Fruit fly (Drosophila melanogaster) whole organism, embryonic: ENCODE data around the gene retinin.
A peak's percentile ranks its signal among the peaks of the same experiment; 100 is the strongest.

Source experiments
- B-H2 ChIP-seq: fragments of 200-800 bp; sonication (Bioruptor generic); optimal IDR thresholded peaks from 2 replicates; lab custom pipeline; 2018; ENCODE audit warnings: missing biosample characterization, mild to moderate bottlenecking, missing genetic modification characterization
- BEAF-32 ChIP-seq: fragments of 200-800 bp; sonication (Bioruptor generic); optimal IDR thresholded peaks from 3 replicates; lab custom pipeline; 2017; ENCODE audit warnings: missing biosample characterization, missing genetic modification characterization, mild to moderate bottlenecking, moderate library complexity, missing genetic modification reagents
- C15 ChIP-seq: fragments of 200-800 bp; sonication (Bioruptor generic); IDR thresholded peaks from 3 replicates; pipeline ENCODE4 v1.3.6; 2022; ENCODE audit warnings: missing biosample characterization, missing genetic modification characterization
- CG1024 ChIP-seq: fragments of 200-800 bp; sonication (Bioruptor generic); IDR thresholded peaks from 2 replicates; pipeline ENCODE4 v1.3.6; 2022; ENCODE audit warnings: missing biosample characterization, missing genetic modification characterization
- CG10267 ChIP-seq: fragments of 200-800 bp; sonication (Bioruptor generic); optimal IDR thresholded peaks from 2 replicates; lab custom pipeline; 2018; ENCODE audit warnings: missing biosample characterization, mild to moderate bottlenecking, missing genetic modification characterization, moderate library complexity
- CG10654 ChIP-seq: fragments of 200-800 bp; sonication (Bioruptor generic); optimal IDR thresholded peaks from 2 replicates; lab custom pipeline; 2016; ENCODE audit warnings: missing biosample characterization, missing genetic modification characterization
- CG10979 ChIP-seq: fragments of 200-800 bp; sonication (Bioruptor generic); optimal IDR thresholded peaks from 2 replicates; lab custom pipeline; 2018; ENCODE audit warnings: missing biosample characterization, mild to moderate bottlenecking, missing genetic modification characterization, moderate library complexity
- CG11093 ChIP-seq: fragments of 200-800 bp; sonication (Bioruptor generic); IDR thresholded peaks from 3 replicates; pipeline ENCODE4 v1.3.6; 2022; ENCODE audit warnings: missing biosample characterization, missing genetic modification characterization
- CG11456 ChIP-seq: fragments of 200-800 bp; sonication (Bioruptor generic); IDR thresholded peaks from 3 replicates; pipeline ENCODE4 v1.3.6; 2022; ENCODE audit warnings: missing biosample characterization, missing genetic modification characterization
- CG14710 ChIP-seq: fragments of 200-800 bp; sonication (Bioruptor generic); optimal IDR thresholded peaks from 3 replicates; lab custom pipeline; 2019; ENCODE audit warnings: missing biosample characterization, mild to moderate bottlenecking, missing genetic modification characterization, moderate library complexity
- CG1529 ChIP-seq: fragments of 200-800 bp; sonication (Bioruptor generic); optimal IDR thresholded peaks from 3 replicates; lab custom pipeline; 2018; ENCODE audit warnings: missing biosample characterization, missing genetic modification characterization
- CG1647 ChIP-seq: fragments of 200-800 bp; sonication (Bioruptor generic); optimal IDR thresholded peaks from 3 replicates; lab custom pipeline; 2016; ENCODE audit warnings: missing biosample characterization, missing genetic modification characterization
- CG34422 ChIP-seq: fragments of 200-800 bp; sonication (Bioruptor generic); IDR thresholded peaks from 3 replicates; pipeline ENCODE4 v1.3.6; 2022; ENCODE audit warnings: missing biosample characterization, missing genetic modification characterization
- CG3726 ChIP-seq: fragments of 200-800 bp; sonication (Bioruptor generic); IDR thresholded peaks from 3 replicates; pipeline ENCODE4, ENCODE4 v1.3.6; 2022; ENCODE audit warnings: missing biosample characterization, missing genetic modification characterization
- CG7839 ChIP-seq: fragments of 200-800 bp; sonication (Bioruptor generic); optimal IDR thresholded peaks from 3 replicates; lab custom pipeline; 2018; ENCODE audit warnings: missing biosample characterization, mild to moderate bottlenecking, missing genetic modification characterization, moderate library complexity
- CG9932 ChIP-seq: fragments of 200-800 bp; sonication (Bioruptor generic); IDR thresholded peaks from 2 replicates; pipeline ENCODE4 v1.3.6; 2022; ENCODE audit warnings: missing biosample characterization, missing genetic modification characterization
- CrebB ChIP-seq: fragments of 200-800 bp; sonication (Bioruptor generic); optimal IDR thresholded peaks from 3 replicates; lab custom pipeline; 2018; ENCODE audit warnings: missing biosample characterization, mild to moderate bottlenecking, missing genetic modification characterization
- D19A ChIP-seq: fragments of 200-800 bp; optimal IDR thresholded peaks from 3 replicates; lab custom pipeline; 2019; ENCODE audit warnings: missing biosample characterization, mild to moderate bottlenecking, missing genetic modification characterization, moderate library complexity
- Drgx ChIP-seq: fragments of 200-800 bp; sonication (Bioruptor generic); IDR thresholded peaks from 2 replicates; pipeline ENCODE4 v1.3.6; 2022; ENCODE audit warnings: missing biosample characterization, missing genetic modification characterization
- Gsc ChIP-seq: fragments of 200-800 bp; sonication (Bioruptor generic); IDR thresholded peaks from 2 replicates; pipeline ENCODE4 v1.3.6; 2022; ENCODE audit warnings: missing biosample characterization, missing genetic modification characterization
- HHEX ChIP-seq: fragments of 200-800 bp; sonication (Bioruptor generic); optimal IDR thresholded peaks from 3 replicates; lab custom pipeline; 2017; ENCODE audit warnings: missing biosample characterization, mild to moderate bottlenecking, missing genetic modification characterization, missing genetic modification reagents
- Hand ChIP-seq: fragments of 200-800 bp; sonication (Bioruptor generic); optimal IDR thresholded peaks from 2 replicates; lab custom pipeline; 2017; ENCODE audit warnings: mild to moderate bottlenecking, missing biosample characterization, missing genetic modification reagents, missing genetic modification characterization
- HmgZ ChIP-seq: fragments of 200-800 bp; sonication (Bioruptor generic); optimal IDR thresholded peaks from 2 replicates; lab custom pipeline; 2018; ENCODE audit warnings: missing biosample characterization, mild to moderate bottlenecking, missing genetic modification characterization
- Hmr ChIP-seq: fragments of 200-800 bp; sonication (Bioruptor generic); optimal IDR thresholded peaks from 3 replicates; lab custom pipeline; 2017; ENCODE audit warnings: mild to moderate bottlenecking, missing biosample characterization, missing genetic modification reagents, missing genetic modification characterization
- Hmx ChIP-seq: fragments of 200-800 bp; sonication (Bioruptor generic); optimal IDR thresholded peaks from 2 replicates; lab custom pipeline; 2016; ENCODE audit warnings: missing biosample characterization, missing genetic modification characterization
- Med ChIP-seq: fragments of 200-800 bp; sonication (Bioruptor generic); peaks from one replicate; lab custom pipeline; 2016; ENCODE audit warnings: missing biosample characterization, missing genetic modification characterization, mild to moderate bottlenecking, inconsistent platforms, moderate library complexity
- Myb ChIP-seq: fragments of 200-800 bp; sonication (Bioruptor generic); optimal IDR thresholded peaks from 2 replicates; lab custom pipeline; 2016; ENCODE audit warnings: missing biosample characterization, missing genetic modification characterization
- Nf-YB ChIP-seq: fragments of 200-800 bp; sonication (Bioruptor generic); optimal IDR thresholded peaks from 3 replicates; lab custom pipeline; 2019; ENCODE audit warnings: missing biosample characterization, mild to moderate bottlenecking, missing genetic modification characterization, moderate library complexity
- Oaz ChIP-seq: fragments of 200-800 bp; sonication (Bioruptor generic); IDR thresholded peaks from 2 replicates; pipeline ENCODE4 v1.3.6; 2022; ENCODE audit warnings: missing biosample characterization, missing genetic modification characterization
- Oli ChIP-seq: fragments of 200-800 bp; sonication (Bioruptor generic); optimal IDR thresholded peaks from 2 replicates; lab custom pipeline; 2018; ENCODE audit warnings: missing biosample characterization, mild to moderate bottlenecking, missing genetic modification characterization, moderate library complexity
- Optix ChIP-seq: fragments of 200-800 bp; sonication (Bioruptor generic); IDR thresholded peaks from 3 replicates; pipeline ENCODE4 v1.3.6; 2022; ENCODE audit warnings: missing biosample characterization, missing genetic modification characterization
- Scr ChIP-seq: fragments of 200-800 bp; sonication (Bioruptor generic); IDR thresholded peaks from 2 replicates; pipeline ENCODE4 v1.3.6; 2022; ENCODE audit warnings: missing biosample characterization, missing genetic modification characterization; ENCODE audit not compliant: partially characterized antibody
- Trl ChIP-seq, 3 experiments: fragments of >200 bp in 2 of 3; fragments of 200-800 bp in 1 of 3; sonication (Bioruptor generic) in 1 of 3; optimal IDR thresholded peaks; 2 replicates in 1 of 3; 3 replicates in 2 of 3; lab custom pipeline; 2016 to 2017; ENCODE audit warnings: missing biosample characterization in 1 of 3, missing genetic modification characterization in 1 of 3
- Xrp1 ChIP-seq: fragments of 200-800 bp; sonication (Bioruptor generic); IDR thresholded peaks from 2 replicates; pipeline ENCODE4 v1.3.6; 2022; ENCODE audit warnings: missing biosample characterization, missing genetic modification characterization
- YL-1 ChIP-seq: fragments of 200-800 bp; sonication (Bioruptor generic); optimal IDR thresholded peaks from 3 replicates; lab custom pipeline; 2017; ENCODE audit warnings: missing biosample characterization, mild to moderate bottlenecking, missing genetic modification characterization
- al ChIP-seq: fragments of 200-800 bp; sonication (Bioruptor generic); IDR thresholded peaks from 2 replicates; pipeline ENCODE4 v1.3.6; 2022; ENCODE audit warnings: missing biosample characterization, missing genetic modification characterization
- ap ChIP-seq: fragments of 200-800 bp; sonication (Bioruptor generic); IDR thresholded peaks from 2 replicates; pipeline ENCODE4 v1.3.6; 2022; ENCODE audit warnings: missing biosample characterization, missing genetic modification characterization
- ash1 ChIP-seq: fragments of 200-800 bp; sonication (Bioruptor generic); optimal IDR thresholded peaks from 2 replicates; lab custom pipeline; 2018; ENCODE audit warnings: missing biosample characterization, mild to moderate bottlenecking, missing genetic modification characterization
- bigmax ChIP-seq: fragments of 200-800 bp; sonication (Bioruptor generic); optimal IDR thresholded peaks from 2 replicates; lab custom pipeline; 2018; ENCODE audit warnings: missing biosample characterization, mild to moderate bottlenecking, missing genetic modification characterization
- btn ChIP-seq: fragments of 200-800 bp; sonication (Bioruptor generic); optimal IDR thresholded peaks from 2 replicates; lab custom pipeline; 2016; ENCODE audit warnings: missing biosample characterization, missing genetic modification characterization
- ci ChIP-seq: fragments of 200-800 bp; sonication (Bioruptor generic); IDR thresholded peaks from 3 replicates; pipeline ENCODE4 v1.3.6; 2022; ENCODE audit warnings: missing biosample characterization, missing genetic modification characterization
- dmrt99B ChIP-seq: fragments of 200-800 bp; sonication (Bioruptor generic); optimal IDR thresholded peaks from 2 replicates; lab custom pipeline; 2018; ENCODE audit warnings: missing biosample characterization, mild to moderate bottlenecking, missing genetic modification characterization, moderate library complexity
- dpn ChIP-seq, 2 experiments: fragments of 200-800 bp; sonication (Bioruptor generic); optimal IDR thresholded peaks; 3 replicates each; lab custom pipeline; 2016; ENCODE audit warnings: missing biosample characterization in 2 of 2, missing genetic modification characterization in 2 of 2
- org-1 ChIP-seq: fragments of 200-800 bp; sonication (Bioruptor generic); optimal IDR thresholded peaks from 2 replicates; lab custom pipeline; 2017; ENCODE audit warnings: missing biosample characterization, missing genetic modification characterization
- sens-2 ChIP-seq: fragments of 200-800 bp; sonication (Bioruptor generic); IDR thresholded peaks from 2 replicates; pipeline ENCODE4 v1.3.6; 2022; ENCODE audit warnings: missing biosample characterization, missing genetic modification characterization
- slp2 ChIP-seq: fragments of 200-800 bp; sonication (Bioruptor generic); optimal IDR thresholded peaks from 2 replicates; lab custom pipeline; 2016; ENCODE audit warnings: missing biosample characterization, missing genetic modification characterization
- sob ChIP-seq: fragments of 200-800 bp; sonication (Bioruptor generic); IDR thresholded peaks from 2 replicates; pipeline ENCODE4 v1.3.6; 2022; ENCODE audit warnings: missing biosample characterization, missing genetic modification characterization
- trh ChIP-seq: fragments of 200-800 bp; sonication (Bioruptor generic); optimal IDR thresholded peaks from 2 replicates; lab custom pipeline; 2016; ENCODE audit warnings: missing biosample characterization, missing genetic modification characterization
- ttk ChIP-seq: fragments of 200-800 bp; sonication (Bioruptor generic); IDR thresholded peaks from 2 replicates; pipeline ENCODE4 v2.1.2; 2022; ENCODE audit warnings: missing biosample characterization, missing genetic modification characterization
- unc-4 ChIP-seq: fragments of 200-800 bp; sonication (Bioruptor generic); IDR thresholded peaks from 2 replicates; pipeline ENCODE4 v1.3.6; 2022; ENCODE audit warnings: missing biosample characterization, missing genetic modification characterization; ENCODE audit not compliant: partially characterized antibody

retinin gene

dm6 chr3L:16328207-16328891, 3.4 kb upstream of the retinin start, which contains the start of gene CG13058 (continued):
- TF ChIP-seq BEAF-32 (GFP tag; lab: Kevin White, UChicago): no peak
- TF ChIP-seq CG34422 (GFP tag; lab: Robert Waterston, UW): 0 out of 3 replicates have a peak, but pooled peaks have one; percentile 10
- TF ChIP-seq CG1529 (GFP tag; lab: Kevin White, UChicago): no peak
- TF ChIP-seq CG10654 (GFP tag; lab: Kevin White, UChicago): no peak
- no peak for TF ChIP-seq trh
- TF ChIP-seq CG11093 (GFP tag; lab: Robert Waterston, UW): no peak
- no peak for TF ChIP-seq bigmax (GFP tag; lab: Kevin White, UChicago)
- no peak for TF ChIP-seq CG11456 (GFP tag; lab: Robert Waterston, UW)
- peak; percentile 3 for TF ChIP-seq Hand (GFP tag; lab: Kevin White, UChicago)
- peak; percentile 54 for TF ChIP-seq Med
- TF ChIP-seq slp2 (GFP tag; lab: Kevin White, UChicago): peak; percentile 37
- TF ChIP-seq HmgZ: peak; percentile 65
- peak; percentile 44 for TF ChIP-seq CG1647 (GFP tag; lab: Kevin White, UChicago)
- TF ChIP-seq btn: no peak
- peak; percentile 55; the same call in 1 of the 3 replicates for TF ChIP-seq Optix (GFP tag; lab: Robert Waterston, UW)
- no peak for TF ChIP-seq YL-1 (GFP tag; lab: Kevin White, UChicago)
- TF ChIP-seq Nf-YB (GFP tag; lab: Kevin White, UChicago): no peak
- TF ChIP-seq C15 (GFP tag; lab: Robert Waterston, UW): no peak
- 0 out of 2 replicates have a peak, but pooled peaks have one; percentile 23 for TF ChIP-seq al (GFP tag; lab: Robert Waterston, UW)
- no peak for TF ChIP-seq Hmx
- TF ChIP-seq sens-2: peak; percentile 52
- TF ChIP-seq CG10979 (tag; lab: Kevin White, UChicago): no peak
- TF ChIP-seq HHEX: peak; percentile 59
- TF ChIP-seq CG3726 (GFP tag; lab: Robert Waterston, UW): no peak
- no peak for TF ChIP-seq CG14710 (tag; lab: Kevin White, UChicago)
- peak; percentile 92 for TF ChIP-seq D19A (tag; lab: Kevin White, UChicago)
- TF ChIP-seq Oaz (GFP tag; lab: Robert Waterston, UW): peak; percentile 66
- TF ChIP-seq CrebB: peak; percentile 31
- TF ChIP-seq Gsc (GFP tag; lab: Robert Waterston, UW): no peak
- peak; percentile 59 for TF ChIP-seq CG1024 (GFP tag; lab: Robert Waterston, UW)
- no peak for TF ChIP-seq sob
- TF ChIP-seq Myb: peak; percentile 16
- TF ChIP-seq Trl (optimal IDR thresholded peaks at IDR 0.05; lab: Kevin White, UChicago): no peak
- no peak for TF ChIP-seq Trl (GFP tag; optimal IDR thresholded peaks at IDR 0.05; lab: Kevin White, UChicago)
- TF ChIP-seq ap (GFP tag; lab: Robert Waterston, UW): peak; percentile 59
- no peak for TF ChIP-seq Scr (GFP tag; lab: Robert Waterston, UW)
- peak; percentile 74 for TF ChIP-seq Oli (tag; lab: Kevin White, UChicago)
- peak; percentile 77 for TF ChIP-seq CG9932 (GFP tag; lab: Robert Waterston, UW)
- peak; percentile 77 for TF ChIP-seq dmrt99B (tag; lab: Kevin White, UChicago)
- TF ChIP-seq dpn (GFP tag; optimal IDR thresholded peaks at IDR 0.05; lab: Kevin White, UChicago): peak in 1 of 2 experiments; percentile 48
- TF ChIP-seq unc-4 (GFP tag; lab: Robert Waterston, UW): no peak
- TF ChIP-seq Xrp1 (GFP tag; lab: Robert Waterston, UW): no peak; the same call in 1 of the 2 replicates
- no peak for TF ChIP-seq ash1 (GFP tag; lab: Kevin White, UChicago)
- TF ChIP-seq Hmr (GFP tag; lab: Kevin White, UChicago): peak; percentile 61
- peak; percentile 71 for TF ChIP-seq CG7839 (tag; lab: Kevin White, UChicago)
- TF ChIP-seq org-1 (GFP tag; lab: Kevin White, UChicago): peak; percentile 50
- TF ChIP-seq Drgx (GFP tag; lab: Robert Waterston, UW): peak; percentile 65
- no peak for TF ChIP-seq B-H2 (GFP tag; lab: Kevin White, UChicago)
- peak; percentile 44 for TF ChIP-seq ttk (GFP tag; lab: Robert Waterston, UW)
- TF ChIP-seq ci (GFP tag; lab: Robert Waterston, UW): peak; percentile 75
- no peak for TF ChIP-seq CG10267 (tag; lab: Kevin White, UChicago)
